Worm (Caenorhabditis elegans) whole organism, midembryonic: ENCODE data around the gene cct-4.

Source experiments
- T22C8.4 ChIP-seq: fragments of 200-800 bp; sonication (Bioruptor generic); IDR thresholded peaks from 2 replicates; pipeline ENCODE4 v1.3.6; 2022; ENCODE audit warnings: missing genetic modification characterization, missing compliant biosample characterization
- cog-1 ChIP-seq: sonication (generic microtip); optimal IDR thresholded peaks from 2 replicates; lab custom pipeline; 2016; ENCODE audit warnings: missing genetic modification characterization, missing compliant biosample characterization
- flt-1 ChIP-seq: fragments of 200-800 bp; sonication (Bioruptor generic); IDR thresholded peaks from 2 replicates; pipeline ENCODE4 v1.3.6; 2022; ENCODE audit warnings: missing genetic modification characterization, missing compliant biosample characterization
- klf-2 ChIP-seq: fragments of 200-800 bp; sonication (Bioruptor generic); conservative IDR thresholded peaks from 2 replicates; pipeline ENCODE4 v1.3.6; 2022; ENCODE audit warnings: missing genetic modification reagents, missing genetic modification characterization, missing compliant biosample characterization
- med-1 ChIP-seq: sonication (generic microtip); optimal IDR thresholded peaks from 2 replicates; lab custom pipeline; 2017; ENCODE audit warnings: missing genetic modification characterization, mild to moderate bottlenecking, missing compliant biosample characterization, antibody characterized with exemption, missing genetic modification reagents; ENCODE audit not compliant: insufficient read depth
- ref-1 ChIP-seq: fragments of 200-800 bp; sonication (Bioruptor generic); conservative IDR thresholded peaks from 2 replicates; pipeline ENCODE4 v1.3.6; 2022; ENCODE audit warnings: missing genetic modification reagents, missing genetic modification characterization, missing compliant biosample characterization
- tab-1 ChIP-seq: fragments of 200-800 bp; sonication (Bioruptor generic); IDR thresholded peaks from 2 replicates; pipeline ENCODE4 v1.3.6; 2022; ENCODE audit warnings: missing genetic modification characterization, missing compliant biosample characterization
- ztf-23 ChIP-seq: fragments of 200-800 bp; sonication (Bioruptor generic); IDR thresholded peaks from 2 replicates; pipeline ENCODE4 v1.3.6; 2022; ENCODE audit warnings: missing genetic modification reagents, missing genetic modification characterization, missing compliant biosample characterization
- ztf-29 ChIP-seq: fragments of 200-800 bp; sonication (Bioruptor generic); IDR thresholded peaks from 2 replicates; pipeline ENCODE4 v1.3.6; 2022; ENCODE audit warnings: missing genetic modification reagents, missing genetic modification characterization, missing compliant biosample characterization

Gene cct-4

DNA sequence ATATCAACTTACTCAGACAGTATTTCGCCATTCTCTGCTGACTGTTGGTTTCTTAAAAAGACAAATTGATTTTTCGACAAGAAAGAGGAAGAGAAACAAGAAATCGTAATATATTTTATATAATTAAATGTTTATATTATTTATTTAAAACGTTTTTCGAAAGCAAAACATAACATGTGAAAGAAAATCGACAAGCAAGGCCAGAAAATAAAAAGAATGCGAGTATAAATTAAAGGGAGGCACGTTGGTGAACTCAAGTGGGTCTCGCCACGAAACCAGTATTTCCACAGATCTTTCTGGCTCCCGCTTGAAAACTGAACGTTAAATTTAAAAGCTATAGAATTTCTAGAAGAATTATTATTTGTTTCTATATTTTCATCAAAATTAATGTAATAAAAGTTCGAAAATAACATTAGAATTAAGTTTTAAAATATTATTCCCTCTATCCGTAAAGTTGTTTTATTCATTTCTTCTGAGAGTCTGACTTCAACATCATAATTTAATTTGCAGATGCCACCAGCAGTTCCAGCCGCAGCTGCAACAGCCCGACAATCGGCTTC, at the start of gene cct-4, which contains the start of gene nst-1:
Gene cct-4, plus strand, starts transcription at position 510 of the 560 bp plus-strand sequence.
Gene nst-1, minus strand, starts transcription at position 51 of the 560 bp plus-strand sequence.
- TF ChIP-seq ztf-29: no peak
- TF ChIP-seq klf-2 (GFP tag; lab: Robert Waterston, UW): no peak
- no peak for TF ChIP-seq flt-1 (GFP tag; lab: Robert Waterston, UW)
- TF ChIP-seq cog-1 (tag; lab: Kevin White, UChicago): no peak
- no peak for TF ChIP-seq ztf-23 (GFP tag; lab: Robert Waterston, UW)
- no peak for TF ChIP-seq ref-1
- TF ChIP-seq T22C8.4: no peak
- no peak for TF ChIP-seq tab-1
- TF ChIP-seq med-1 (GFP tag; lab: Kevin White, UChicago): no peak

ce11 chrII:8238155-8238554, 45.3 kb upstream of the cct-4 start, which contains the start of gene nlp-5:
Gene nlp-5, plus strand, starts transcription at chrII:8238455.
- TF ChIP-seq flt-1 (GFP tag; lab: Robert Waterston, UW): no peak
- TF ChIP-seq med-1 (GFP tag; lab: Kevin White, UChicago): no peak
- TF ChIP-seq klf-2 (GFP tag; lab: Robert Waterston, UW): no peak
- TF ChIP-seq tab-1: no peak
- TF ChIP-seq cog-1 (tag; lab: Kevin White, UChicago): no peak
- no peak for TF ChIP-seq ztf-23 (GFP tag; lab: Robert Waterston, UW)
- TF ChIP-seq ref-1: no peak
- no peak for TF ChIP-seq ztf-29
- TF ChIP-seq T22C8.4: no peak

DNA sequence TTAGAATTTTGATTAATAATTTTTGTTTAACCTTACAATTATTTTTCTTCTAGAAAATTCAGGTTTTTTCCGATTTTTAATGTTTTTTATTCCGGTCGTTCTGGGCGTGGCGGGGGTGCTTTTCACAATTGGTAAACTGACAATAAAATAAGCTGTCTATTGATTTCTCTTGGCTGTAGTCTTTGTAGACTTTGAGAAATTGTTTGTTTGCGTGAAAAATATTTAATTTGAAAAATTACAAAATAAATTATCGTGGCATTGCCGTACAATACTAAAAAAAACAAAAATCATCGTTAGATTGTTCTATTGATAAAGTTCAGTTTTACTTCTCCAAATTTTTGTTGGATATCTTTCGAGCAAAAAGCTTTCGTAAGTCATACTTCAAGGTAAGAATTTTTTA, 37.0 kb upstream of the cct-4 start, which contains the start of gene F35C11.3:
Gene F35C11.3, plus strand, starts transcription at position 301 of the 400 bp plus-strand sequence.
- TF ChIP-seq cog-1 (tag; lab: Kevin White, UChicago): no peak
- TF ChIP-seq ztf-29: no peak
- TF ChIP-seq tab-1: no peak
- TF ChIP-seq T22C8.4: no peak
- no peak for TF ChIP-seq med-1 (GFP tag; lab: Kevin White, UChicago)

DNA sequence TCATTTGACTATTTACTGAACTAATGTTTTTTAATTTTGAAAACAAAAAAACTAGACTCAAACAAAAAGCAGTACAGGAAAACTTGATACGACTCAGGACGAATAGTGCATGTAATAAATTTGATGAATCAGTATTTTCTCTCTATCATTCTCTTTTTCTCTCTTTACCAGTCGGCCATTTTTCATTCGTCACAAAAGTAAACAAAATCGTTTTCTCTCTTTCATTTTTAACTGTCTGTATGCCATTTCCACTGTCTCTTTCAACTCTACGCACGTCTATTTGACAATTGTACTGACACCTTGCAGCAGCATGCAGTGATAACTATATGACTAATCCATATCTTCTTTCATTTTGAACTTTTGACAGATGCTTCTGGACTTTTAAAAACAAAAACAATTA, 34.7 kb upstream of the cct-4 start, which contains the start of the genes F35C11.2 and F35C11.4:
Gene F35C11.2, minus strand, starts transcription at position 90 of the 400 bp plus-strand sequence.
Gene F35C11.4, plus strand, starts transcription at position 260 of the 400 bp plus-strand sequence.
- TF ChIP-seq ref-1 (no peak), ztf-29 (no peak), ztf-23 (GFP tag; lab: Robert Waterston, UW) (no peak), flt-1 (GFP tag; lab: Robert Waterston, UW) (no peak), klf-2 (GFP tag; lab: Robert Waterston, UW) (no peak), T22C8.4 (no peak), tab-1 (no peak), cog-1 (tag; lab: Kevin White, UChicago) (no peak), med-1 (GFP tag; lab: Kevin White, UChicago) (no peak)

DNA sequence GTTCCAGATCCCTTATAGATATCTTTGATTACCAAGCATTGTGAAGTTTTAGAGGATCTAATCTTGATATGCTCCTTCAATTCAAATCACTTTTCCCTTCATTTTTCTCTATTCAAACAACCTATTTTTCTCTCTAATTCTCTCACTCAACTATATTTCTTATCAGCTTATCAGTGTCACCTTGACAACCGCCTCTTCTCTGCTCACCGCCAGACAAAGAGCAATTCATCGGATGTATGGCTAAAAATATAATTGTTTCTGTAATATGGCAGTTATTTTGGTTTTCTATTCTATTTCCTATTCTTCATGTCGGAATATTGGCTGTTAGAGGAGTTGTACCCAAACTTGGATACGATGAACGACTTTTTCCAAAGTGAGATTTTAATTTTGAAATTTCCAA, 33.8 kb upstream of the cct-4 start:
- TF ChIP-seq ref-1 (no peak), T22C8.4 (no peak), ztf-29 (no peak), tab-1 (no peak), med-1 (GFP tag; lab: Kevin White, UChicago) (no peak), ztf-23 (GFP tag; lab: Robert Waterston, UW) (no peak), cog-1 (tag; lab: Kevin White, UChicago) (no peak), flt-1 (GFP tag; lab: Robert Waterston, UW) (no peak), klf-2 (GFP tag; lab: Robert Waterston, UW) (no peak)

- TF ChIP-seq ztf-23 (GFP tag; lab: Robert Waterston, UW) (no peak), ztf-29 (no peak), klf-2 (GFP tag; lab: Robert Waterston, UW) (no peak), med-1 (GFP tag; lab: Kevin White, UChicago) (no peak), cog-1 (tag; lab: Kevin White, UChicago) (no peak), ref-1 (no peak)
Measured at ce11 chrII:8253160-8253793, 30.2 kb upstream of the cct-4 start, which contains the start of gene F35C11.5. Gene F35C11.5, plus strand, starts transcription at chrII:8253743.

- TF ChIP-seq klf-2 (GFP tag; lab: Robert Waterston, UW) (no peak), ztf-29 (no peak), cog-1 (tag; lab: Kevin White, UChicago) (no peak), ztf-23 (GFP tag; lab: Robert Waterston, UW) (no peak), med-1 (GFP tag; lab: Kevin White, UChicago) (no peak), ref-1 (no peak), tab-1 (no peak), flt-1 (GFP tag; lab: Robert Waterston, UW) (no peak), T22C8.4 (no peak)
Measured at ce11 chrII:8256013-8256412, 27.5 kb upstream of the cct-4 start, which contains the start of gene F35C11.7. Gene F35C11.7, plus strand, starts transcription at chrII:8256313.

DNA sequence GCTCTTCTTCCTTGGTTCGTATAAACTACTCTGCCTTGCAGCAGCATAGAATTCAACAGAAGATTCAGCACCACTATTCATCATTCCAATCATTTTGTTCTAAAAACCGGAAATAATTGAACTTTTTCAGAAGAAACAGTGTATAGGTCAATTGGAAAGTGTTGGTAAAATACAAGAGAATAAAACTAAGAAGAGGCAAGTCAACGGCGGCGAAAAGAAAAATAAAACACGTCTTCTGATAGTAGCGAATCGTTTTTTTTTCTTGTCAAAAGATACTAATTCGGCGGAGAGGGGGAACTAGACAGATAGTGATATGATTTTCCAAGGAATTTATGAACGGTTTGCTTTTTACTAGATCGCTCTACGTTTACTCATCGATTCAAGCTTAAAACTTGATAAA, 24.4 kb upstream of the cct-4 start, which contains the start of gene F35C11.6:
Gene F35C11.6, minus strand, starts transcription at position 101 of the 400 bp plus-strand sequence.
- no peak for TF ChIP-seq ztf-23 (GFP tag; lab: Robert Waterston, UW)
- TF ChIP-seq ref-1: no peak
- no peak for TF ChIP-seq cog-1 (tag; lab: Kevin White, UChicago)
- no peak for TF ChIP-seq tab-1

ce11 chrII:8259674-8260073, 23.8 kb upstream of the cct-4 start:
- TF ChIP-seq tab-1: no peak
- no peak for TF ChIP-seq ztf-23 (GFP tag; lab: Robert Waterston, UW)
- no peak for TF ChIP-seq T22C8.4
- TF ChIP-seq med-1 (GFP tag; lab: Kevin White, UChicago): no peak
- TF ChIP-seq ztf-29: no peak
- TF ChIP-seq cog-1 (tag; lab: Kevin White, UChicago): no peak
- no peak for TF ChIP-seq klf-2 (GFP tag; lab: Robert Waterston, UW)
- no peak for TF ChIP-seq flt-1 (GFP tag; lab: Robert Waterston, UW)
- no peak for TF ChIP-seq ref-1
